Worm (Caenorhabditis elegans): ENCODE measurements around the gene M05D6.1.

M05D6.1 gene

DNA sequence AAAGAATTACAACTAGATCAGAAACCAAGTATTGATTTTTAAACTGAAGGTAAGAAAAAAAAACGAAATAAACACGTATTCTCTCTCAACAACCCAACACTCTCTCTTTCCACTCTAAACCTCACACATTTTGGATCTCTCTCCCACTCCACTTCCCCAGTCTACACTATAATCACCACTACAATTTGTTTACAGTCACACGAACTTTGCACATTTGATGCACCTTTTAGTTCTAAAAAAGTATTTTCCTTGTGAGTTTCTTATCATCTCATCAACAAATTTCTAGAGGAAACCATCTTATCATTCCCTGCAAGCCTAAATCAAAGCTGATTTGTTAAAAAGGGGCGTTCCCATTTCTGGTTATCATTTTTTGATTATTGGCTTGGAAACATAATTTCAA, 9.3 kb upstream of the M05D6.1 start (continued):
- TF ChIP-seq hmg-11 (tag; optimal IDR thresholded peaks at IDR 0.05): no peak
- no peak for TF ChIP-seq ama-1 (optimal IDR thresholded peaks at IDR 0.05)
- TF ChIP-seq nhr-12 (tag; optimal IDR thresholded peaks at IDR 0.05): no peak
- no peak for TF ChIP-seq fkh-2 (tag; optimal IDR thresholded peaks at IDR 0.05)
- no peak for TF ChIP-seq nhr-76 (tag; optimal IDR thresholded peaks at IDR 0.05)
- TF ChIP-seq nhr-11 (tag; optimal IDR thresholded peaks at IDR 0.05): peak; percentile 33
- no peak for TF ChIP-seq eor-1 (tag; optimal IDR thresholded peaks at IDR 0.05)

DNA sequence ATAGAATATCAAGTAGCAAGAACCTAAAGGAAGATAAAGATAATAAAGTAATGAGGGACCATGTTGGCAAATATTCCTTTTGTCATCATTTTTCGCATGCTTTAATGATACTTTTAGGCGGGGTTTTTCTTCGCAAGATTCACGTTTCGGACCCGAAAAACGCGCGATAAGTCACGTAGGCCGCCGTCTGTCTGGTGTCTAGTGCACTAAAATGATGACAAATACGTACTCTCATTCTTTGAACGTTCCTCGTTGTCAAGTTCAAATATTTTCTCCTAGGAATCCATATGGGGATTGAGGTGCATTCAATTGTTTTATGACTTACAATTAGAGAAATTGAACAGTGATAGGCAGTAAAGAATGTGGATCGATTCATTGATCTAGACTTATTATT, 8.6 kb upstream of the M05D6.1 start, which contains the start of gene taap-1:
Gene taap-1 (minus strand): TSS at position 79 of the 394 bp plus-strand sequence.
- TF ChIP-seq pqm-1 (tag; optimal IDR thresholded peaks at IDR 0.05): peak; percentile 4
- peak; percentile 17 for TF ChIP-seq nfya-1 (tag; optimal IDR thresholded peaks at IDR 0.05; ENCODE audit: insufficient read depth)
- TF ChIP-seq nhr-43 (tag; optimal IDR thresholded peaks at IDR 0.05; ENCODE audit: poor library complexity, severe bottlenecking): peak; percentile 34
- no peak for TF ChIP-seq ztf-4 (tag; optimal IDR thresholded peaks at IDR 0.05)
- TF ChIP-seq skn-1 (tag; optimal IDR thresholded peaks at IDR 0.05): peak; percentile 94
- TF ChIP-seq nhr-11 (tag; optimal IDR thresholded peaks at IDR 0.05): no peak

DNA sequence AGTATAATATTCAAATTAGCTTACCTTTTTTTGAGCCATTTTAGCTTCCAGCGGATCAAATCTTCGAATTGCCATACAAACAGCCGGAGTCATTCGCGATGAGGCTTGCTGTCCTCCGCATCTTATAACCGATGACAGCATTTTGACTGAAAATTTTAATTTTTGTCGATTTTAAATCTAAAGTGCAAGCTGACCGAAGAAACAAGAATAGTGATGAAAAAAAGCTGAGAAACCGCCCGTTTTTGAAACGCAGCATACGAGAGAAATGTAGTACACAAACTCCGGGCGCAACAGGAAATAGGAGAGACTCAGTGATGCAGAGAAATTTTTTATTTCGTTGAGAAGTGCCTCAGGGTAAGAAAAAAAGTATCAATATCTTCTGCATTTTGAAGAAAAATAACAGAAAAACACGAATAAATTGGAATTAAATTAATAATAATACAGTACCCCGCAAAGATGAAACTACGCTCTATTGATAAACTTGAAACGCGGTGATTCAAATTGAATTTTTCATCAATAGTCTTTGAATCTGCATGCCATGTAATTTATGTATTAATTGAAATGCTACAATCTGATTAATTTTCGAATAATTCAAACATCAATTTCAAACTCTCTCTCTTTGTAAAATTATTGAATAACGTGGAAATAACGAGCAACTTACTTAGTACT, 8.1 kb upstream of the M05D6.1 start:
- TF ChIP-seq elt-2 (tag; optimal IDR thresholded peaks at IDR 0.05): peak; percentile 7
- peak; percentile 13 for TF ChIP-seq skn-1 (tag; optimal IDR thresholded peaks at IDR 0.05)
- peak; percentile 39 for TF ChIP-seq lin-39 (tag; optimal IDR thresholded peaks at IDR 0.05)
- peak; percentile 46 for TF ChIP-seq nfya-1 (tag; optimal IDR thresholded peaks at IDR 0.05; ENCODE audit: insufficient read depth)
- peak; percentile 40 for TF ChIP-seq lin-15B (tag; optimal IDR thresholded peaks at IDR 0.05)
- no peak for TF ChIP-seq nhr-237 (tag; optimal IDR thresholded peaks at IDR 0.05)
- peak; percentile 65 for TF ChIP-seq pha-4 (tag; optimal IDR thresholded peaks at IDR 0.05)
- peak; percentile 34 for TF ChIP-seq nhr-25 (tag; optimal IDR thresholded peaks at IDR 0.05)
- no peak for TF ChIP-seq unc-39 (tag; optimal IDR thresholded peaks at IDR 0.05)

DNA sequence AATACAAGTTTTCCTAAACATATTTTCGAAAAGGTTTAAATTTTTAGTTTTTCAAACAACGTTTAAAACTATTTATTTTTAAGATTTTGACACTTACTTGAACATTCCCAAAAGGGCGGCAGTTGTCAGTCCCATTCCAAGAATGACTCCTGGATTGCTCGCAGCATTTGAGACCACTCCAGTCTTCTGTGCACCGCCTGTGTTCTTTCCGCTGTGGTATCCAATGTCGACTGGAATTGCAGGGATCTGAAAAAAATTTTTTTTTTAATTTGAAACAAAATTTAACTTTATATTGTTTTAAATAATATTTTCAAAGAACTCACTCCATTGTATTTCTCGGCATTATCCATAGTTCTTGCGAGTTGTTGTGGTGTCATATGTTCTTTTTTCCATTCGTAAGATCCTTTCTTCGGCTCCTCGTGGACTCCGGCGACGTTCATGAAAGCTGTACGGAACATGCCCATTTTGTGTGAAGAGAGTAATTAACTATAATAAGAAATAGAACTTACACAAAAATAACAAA, 6.6 kb upstream of the M05D6.1 start, which contains the start of gene M05D6.5:
Gene M05D6.5 (minus strand): TSS at position 473 of the 523 bp plus-strand sequence.
- TF ChIP-seq ama-1 (optimal IDR thresholded peaks at IDR 0.05) (peak; percentile 89), nhr-25 (tag; optimal IDR thresholded peaks at IDR 0.05) (no peak)

DNA sequence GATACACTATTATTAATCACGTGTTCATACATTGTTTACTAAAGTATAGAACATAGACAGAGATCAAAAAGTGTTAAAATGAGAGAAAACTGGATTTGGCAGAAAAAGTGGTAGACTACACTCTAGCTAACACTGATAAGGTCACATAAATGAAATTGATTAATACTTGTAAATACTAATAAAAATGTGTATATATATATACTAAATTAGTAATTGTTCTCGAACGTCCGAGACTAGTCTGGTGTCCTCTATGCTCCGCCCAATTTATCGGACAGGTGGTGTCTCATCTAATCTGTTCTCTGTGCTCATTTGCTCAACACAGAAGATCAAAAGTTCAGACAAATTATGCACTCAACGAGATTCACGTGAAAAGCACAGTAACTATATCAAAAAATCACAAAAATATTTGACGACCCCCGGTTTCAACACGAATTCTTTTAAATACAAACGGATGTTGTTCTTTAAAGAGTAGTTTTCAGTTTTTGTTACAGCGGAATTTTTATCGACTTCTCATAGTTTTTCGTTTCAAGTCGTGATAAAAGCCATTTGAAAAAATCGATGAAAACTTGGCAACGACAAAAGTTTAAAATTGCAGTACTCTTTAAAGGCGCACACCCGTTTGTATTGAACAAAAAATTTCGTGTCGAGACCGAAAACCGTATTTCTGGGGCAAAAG, 6.0 kb upstream of the M05D6.1 start:
- TF ChIP-seq nhr-43 (tag; optimal IDR thresholded peaks at IDR 0.05; ENCODE audit: poor library complexity, severe bottlenecking): peak; percentile 26
- no peak for TF ChIP-seq unc-39 (tag; optimal IDR thresholded peaks at IDR 0.05)
- peak; percentile 45 for TF ChIP-seq mml-1 (tag; optimal IDR thresholded peaks at IDR 0.05)
- peak; percentile 55 for TF ChIP-seq elt-2 (tag; optimal IDR thresholded peaks at IDR 0.05)
- TF ChIP-seq nfya-1 (tag; optimal IDR thresholded peaks at IDR 0.05; ENCODE audit: insufficient read depth): peak; percentile 37
- TF ChIP-seq zag-1 (tag; optimal IDR thresholded peaks at IDR 0.05): no peak
- TF ChIP-seq aly-2 (tag; optimal IDR thresholded peaks at IDR 0.05): no peak
- peak; percentile 24 for TF ChIP-seq egl-5 (tag; optimal IDR thresholded peaks at IDR 0.05)
- no peak for TF ChIP-seq elt-3 (tag; optimal IDR thresholded peaks at IDR 0.05)
- TF ChIP-seq pqm-1 (tag; optimal IDR thresholded peaks at IDR 0.05): peak; percentile 3
- no peak for TF ChIP-seq ceh-16 (tag; optimal IDR thresholded peaks at IDR 0.05)
- no peak for TF ChIP-seq nhr-12 (tag; optimal IDR thresholded peaks at IDR 0.05)
- TF ChIP-seq nhr-11 (tag; optimal IDR thresholded peaks at IDR 0.05): no peak
- TF ChIP-seq R02D3.7 (tag; optimal IDR thresholded peaks at IDR 0.05): no peak
- no peak for TF ChIP-seq nhr-28 (tag; optimal IDR thresholded peaks at IDR 0.05)
- peak; percentile 88 for TF ChIP-seq ama-1 (optimal IDR thresholded peaks at IDR 0.05)
- peak; percentile 50 for TF ChIP-seq pha-4 (tag; optimal IDR thresholded peaks at IDR 0.05)
- TF ChIP-seq daf-12 (tag; optimal IDR thresholded peaks at IDR 0.05): no peak
- no peak for TF ChIP-seq ztf-11 (tag; optimal IDR thresholded peaks at IDR 0.05)
- no peak for TF ChIP-seq elt-1 (tag; optimal IDR thresholded peaks at IDR 0.05)

Data from whole organism, L3 larva.